Worm (Caenorhabditis elegans): ENCODE results near the gene swsn-3.

DNA sequence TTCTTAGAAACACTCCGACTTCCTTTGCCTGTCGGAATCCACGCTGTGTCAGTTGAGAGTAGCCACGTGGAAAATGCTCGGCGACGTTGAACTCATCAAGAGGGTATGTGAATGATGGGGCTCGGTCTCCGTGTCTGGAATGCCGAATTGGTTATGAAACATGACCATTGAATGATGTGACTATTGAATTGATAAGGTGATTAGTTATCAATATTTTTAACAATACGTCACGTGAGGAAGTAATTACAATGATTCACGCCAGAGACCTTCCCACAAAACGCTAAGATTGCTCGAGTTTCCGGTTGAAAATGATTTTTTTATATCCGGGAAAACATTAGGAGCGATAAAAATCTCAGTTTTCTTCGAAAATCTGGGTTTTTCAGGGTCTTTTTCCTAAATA lies 9.2 kb downstream of the swsn-3 start:
- TF ChIP-seq lsy-2 (tag; optimal IDR thresholded peaks at IDR 0.05) (no peak), tbx-8 (GFP tag; optimal IDR thresholded peaks at IDR 0.05) (no peak), M03D4.4 (tag; optimal IDR thresholded peaks at IDR 0.05) (no peak)
